Worm (Caenorhabditis elegans) whole organism, L4 larva: ENCODE data around the gene nck-1.
A peak's percentile ranks its signal among the peaks of the same experiment; 100 is the strongest.

ENCODE experiments used
- F10B5.3 ChIP-seq: sonication (generic microtip); optimal IDR thresholded peaks from 2 replicates; lab custom pipeline; 2016; ENCODE audit warnings: mild to moderate bottlenecking, missing genetic modification characterization, missing compliant biosample characterization
- F26F4.8 ChIP-seq: fragments of 200-800 bp; sonication (Bioruptor generic); conservative IDR thresholded peaks from 2 replicates; pipeline ENCODE4 v1.3.6; 2022; ENCODE audit warnings: missing genetic modification characterization, missing compliant biosample characterization
- F44E2.7 ChIP-seq: fragments of 200-800 bp; sonication (Bioruptor generic); IDR thresholded peaks from 2 replicates; pipeline ENCODE4 v2.1.2; 2022; ENCODE audit warnings: missing genetic modification characterization, missing compliant biosample characterization
- F49E8.2 ChIP-seq: sonication (generic microtip); optimal IDR thresholded peaks from 2 replicates; lab custom pipeline; 2016; ENCODE audit warnings: missing compliant biosample characterization, mild to moderate bottlenecking, missing genetic modification characterization, borderline replicate concordance
- T26A8.4 ChIP-seq: fragments of 200-800 bp; sonication (Bioruptor generic); IDR thresholded peaks from 2 replicates; pipeline ENCODE4 v1.3.6; 2022; ENCODE audit warnings: missing genetic modification characterization, missing compliant biosample characterization
- Y105C5A.15 ChIP-seq: fragments of 200-800 bp; sonication (Bioruptor generic); IDR thresholded peaks from 2 replicates; pipeline ENCODE4 v1.3.6; 2022; ENCODE audit warnings: missing genetic modification characterization, missing compliant biosample characterization
- Y48G9A.11 ChIP-seq: fragments of 200-800 bp; sonication (Bioruptor generic); IDR thresholded peaks from 2 replicates; pipeline ENCODE4 v1.3.6; 2022; ENCODE audit warnings: missing genetic modification reagents, missing genetic modification characterization, missing compliant biosample characterization
- Y5F2A.4 ChIP-seq: fragments of 200-800 bp; sonication (Bioruptor generic); optimal IDR thresholded peaks from 2 replicates; lab custom pipeline; 2018; ENCODE audit warnings: mild to moderate bottlenecking, missing genetic modification characterization, missing compliant biosample characterization
- ZK546.5 ChIP-seq, 2 experiments: sonication (generic microtip); optimal IDR thresholded peaks; 2 replicates each; lab custom pipeline; 2017; ENCODE audit warnings: missing biosample characterization in 2 of 2, missing genetic modification characterization in 2 of 2
- aly-2 ChIP-seq: sonication (generic microtip); optimal IDR thresholded peaks from 2 replicates; lab custom pipeline; 2018; ENCODE audit warnings: missing biosample characterization, missing genetic modification characterization
- arid-1 ChIP-seq: fragments of 200-800 bp; sonication (Bioruptor generic); conservative IDR thresholded peaks from 2 replicates; pipeline ENCODE4 v1.3.6; 2022; ENCODE audit warnings: missing genetic modification reagents, missing genetic modification characterization, missing compliant biosample characterization
- ceh-32 ChIP-seq: sonication (generic microtip); optimal IDR thresholded peaks from 2 replicates; lab custom pipeline; 2016; ENCODE audit warnings: mild to moderate bottlenecking, missing genetic modification characterization, missing compliant biosample characterization; ENCODE audit not compliant: poor library complexity
- ceh-62 ChIP-seq: sonication (generic microtip); optimal IDR thresholded peaks from 2 replicates; lab custom pipeline; 2017; ENCODE audit warnings: missing biosample characterization, missing genetic modification characterization
- dpl-1 ChIP-seq: fragments of 150-350 bp; optimal IDR thresholded peaks from 2 replicates; lab custom pipeline; 2014; ENCODE audit warnings: missing biosample characterization, missing genetic modification reagents, missing genetic modification characterization
- egl-27 ChIP-seq: sonication (generic microtip); optimal IDR thresholded peaks from 3 replicates; lab custom pipeline; 2017; ENCODE audit warnings: missing biosample characterization, missing genetic modification reagents, missing genetic modification characterization
- fkh-10 ChIP-seq: fragments of 150-350 bp; optimal IDR thresholded peaks from 2 replicates; lab custom pipeline; 2014; ENCODE audit warnings: missing biosample characterization, missing genetic modification reagents, missing genetic modification characterization
- hif-1 ChIP-seq, 2 experiments: sonication (generic microtip); optimal IDR thresholded peaks; 2 replicates each; lab custom pipeline; 2016 to 2017; ENCODE audit warnings: missing compliant biosample characterization in 2 of 2, missing genetic modification characterization in 2 of 2, missing genetic modification reagents in 2 of 2, missing genotype in 2 of 2, mild to moderate bottlenecking in 1 of 2
- hlh-30 ChIP-seq: sonication (generic microtip); optimal IDR thresholded peaks from 2 replicates; lab custom pipeline; 2017; ENCODE audit warnings: antibody characterized with exemption, mild to moderate bottlenecking, missing genetic modification characterization, missing compliant biosample characterization; ENCODE audit not compliant: insufficient read depth
- lim-7 ChIP-seq: fragments of 200-800 bp; sonication (Bioruptor generic); IDR thresholded peaks from 2 replicates; pipeline ENCODE4 v1.3.6; 2022; ENCODE audit warnings: missing genetic modification characterization, missing compliant biosample characterization
- lin-1 ChIP-seq: fragments of 200-800 bp; sonication (Bioruptor generic); IDR thresholded peaks from 2 replicates; pipeline ENCODE4 v1.3.6; 2022; ENCODE audit warnings: missing genetic modification reagents, missing genetic modification characterization, missing compliant biosample characterization
- lin-13 ChIP-seq: fragments of 150-350 bp; optimal IDR thresholded peaks from 2 replicates; lab custom pipeline; 2014; ENCODE audit warnings: missing biosample characterization, missing genetic modification reagents, missing genetic modification characterization
- lin-29 ChIP-seq: fragments of 200-800 bp; sonication (Bioruptor generic); IDR thresholded peaks from 2 replicates; pipeline ENCODE4 v1.3.6; 2022; ENCODE audit warnings: missing genetic modification reagents, missing genetic modification characterization, missing compliant biosample characterization
- lir-3 ChIP-seq: sonication (generic microtip); optimal IDR thresholded peaks from 2 replicates; lab custom pipeline; 2016; ENCODE audit warnings: mild to moderate bottlenecking, missing genetic modification characterization, missing compliant biosample characterization
- lsy-2 ChIP-seq, 2 experiments: fragments of 150-350 bp in 1 of 2; sonication (generic microtip) in 1 of 2; optimal IDR thresholded peaks; 2 replicates each; lab custom pipeline; 2014 to 2017; ENCODE audit warnings: missing biosample characterization in 2 of 2, missing genetic modification characterization in 2 of 2
- mdt-29 ChIP-seq: fragments of 200-800 bp; sonication (Bioruptor generic); IDR thresholded peaks from 2 replicates; pipeline ENCODE4 v1.3.6; 2022; ENCODE audit warnings: missing genetic modification reagents, missing genetic modification characterization, missing compliant biosample characterization
- mep-1 ChIP-seq: fragments of 150-350 bp; sonication (generic microtip); optimal IDR thresholded peaks from 3 replicates; lab custom pipeline; 2014; ENCODE audit warnings: missing biosample characterization, missing genetic modification characterization
- mes-2 ChIP-seq: sonication (generic microtip); optimal IDR thresholded peaks from 2 replicates; lab custom pipeline; 2016; ENCODE audit warnings: missing genotype, mild to moderate bottlenecking, missing genetic modification characterization, missing compliant biosample characterization; ENCODE audit not compliant: poor library complexity, severe bottlenecking
- mxl-3 ChIP-seq: fragments of 200-800 bp; sonication (Bioruptor generic); optimal IDR thresholded peaks from 2 replicates; lab custom pipeline; 2018; ENCODE audit warnings: mild to moderate bottlenecking, missing genetic modification characterization, missing compliant biosample characterization
- nhr-10 ChIP-seq: fragments of 150-350 bp; optimal IDR thresholded peaks from 2 replicates; lab custom pipeline; 2014; ENCODE audit warnings: missing biosample characterization, missing genetic modification characterization
- nhr-102 ChIP-seq: sonication (generic microtip); optimal IDR thresholded peaks from 2 replicates; lab custom pipeline; 2016; ENCODE audit warnings: mild to moderate bottlenecking, missing genetic modification characterization, moderate library complexity, missing compliant biosample characterization
- nhr-111 ChIP-seq: fragments of 200-800 bp; sonication (Bioruptor generic); optimal IDR thresholded peaks from 2 replicates; lab custom pipeline; 2018; ENCODE audit warnings: mild to moderate bottlenecking, missing genetic modification characterization, missing compliant biosample characterization
- nhr-237 ChIP-seq: sonication (generic microtip); optimal IDR thresholded peaks from 2 replicates; lab custom pipeline; 2017; ENCODE audit warnings: missing biosample characterization, missing genetic modification characterization
- nhr-25 ChIP-seq: sonication (generic microtip); optimal IDR thresholded peaks from 2 replicates; lab custom pipeline; 2017; ENCODE audit warnings: missing genetic modification characterization, mild to moderate bottlenecking, missing compliant biosample characterization, antibody characterized with exemption, moderate library complexity, borderline replicate concordance; ENCODE audit not compliant: insufficient read depth
- nhr-41 ChIP-seq: fragments of 200-800 bp; sonication (Bioruptor generic); IDR thresholded peaks from 2 replicates; pipeline ENCODE4 v1.3.6; 2022; ENCODE audit warnings: missing genetic modification reagents, missing genetic modification characterization, missing compliant biosample characterization
- nhr-42 ChIP-seq: fragments of 200-800 bp; sonication (Bioruptor generic); IDR thresholded peaks from 2 replicates; pipeline ENCODE4 v1.3.6; 2022; ENCODE audit warnings: missing genetic modification characterization, missing compliant biosample characterization
- nhr-77 ChIP-seq: fragments of 150-350 bp; optimal IDR thresholded peaks from 2 replicates; lab custom pipeline; 2014; ENCODE audit warnings: missing biosample characterization, missing genetic modification characterization
- php-3 ChIP-seq: fragments of 200-800 bp; sonication (Bioruptor generic); IDR thresholded peaks from 2 replicates; pipeline ENCODE4 v1.3.6; 2022; ENCODE audit warnings: missing genetic modification reagents, missing genetic modification characterization, missing compliant biosample characterization
- pqm-1 ChIP-seq: sonication (generic microtip); optimal IDR thresholded peaks from 2 replicates; lab custom pipeline; 2017; ENCODE audit warnings: missing biosample characterization, missing genetic modification characterization
- set-16 ChIP-seq: fragments of 200-800 bp; sonication (Bioruptor generic); IDR thresholded peaks from 2 replicates; pipeline ENCODE4 v1.3.6; 2022; ENCODE audit warnings: missing genetic modification reagents, missing genetic modification characterization, missing compliant biosample characterization
- skn-1 ChIP-seq: fragments of 150-350 bp; optimal IDR thresholded peaks from 2 replicates; lab custom pipeline; 2014; ENCODE audit warnings: missing biosample characterization, missing genetic modification characterization
- snpc-1.2 ChIP-seq: fragments of 200-800 bp; sonication (Bioruptor generic); IDR thresholded peaks from 2 replicates; pipeline ENCODE4 v1.3.6; 2022; ENCODE audit warnings: missing genetic modification reagents, missing genetic modification characterization, missing compliant biosample characterization
- tag-97 ChIP-seq: fragments of 200-800 bp; sonication (Bioruptor generic); IDR thresholded peaks from 2 replicates; pipeline ENCODE4 v1.3.6; 2022; ENCODE audit warnings: missing genetic modification characterization, missing compliant biosample characterization
- unc-39 ChIP-seq: sonication (generic microtip); optimal IDR thresholded peaks from 2 replicates; lab custom pipeline; 2017; ENCODE audit warnings: missing biosample characterization, missing genetic modification characterization
- unc-62 ChIP-seq, 3 experiments: fragments of 150-350 bp in 1 of 3; sonication (generic microtip); optimal IDR thresholded peaks in 2 of 3; peaks in 1 of 3; 1 replicate in 1 of 3; 2 replicates in 2 of 3; lab custom pipeline; 2014 to 2017; ENCODE audit warnings: missing biosample characterization in 3 of 3, missing genetic modification characterization in 3 of 3, missing genetic modification reagents in 3 of 3, missing genotype in 1 of 3
- vab-7 ChIP-seq: fragments of 200-800 bp; sonication (Bioruptor generic); IDR thresholded peaks from 2 replicates; pipeline ENCODE4 v1.3.6; 2022; ENCODE audit warnings: missing genetic modification reagents, missing genetic modification characterization, missing compliant biosample characterization
- zip-2 ChIP-seq: fragments of 150-350 bp; optimal IDR thresholded peaks from 2 replicates; lab custom pipeline; 2014; ENCODE audit warnings: missing biosample characterization, missing genetic modification characterization
- ztf-11 ChIP-seq: fragments of 150-350 bp; optimal IDR thresholded peaks from 2 replicates; lab custom pipeline; 2014; ENCODE audit warnings: missing biosample characterization, missing genetic modification characterization
- ztf-7 ChIP-seq: fragments of 150-350 bp; optimal IDR thresholded peaks from 2 replicates; lab custom pipeline; 2014; ENCODE audit warnings: missing biosample characterization, missing genetic modification characterization

nck-1 gene

ce11 chrX:4132243-4132642, 21.0 kb downstream of the nck-1 start (continued):
- TF ChIP-seq hif-1 (tag; optimal IDR thresholded peaks at IDR 0.05; lab: Kevin White, UChicago), result peak in 1 of 2 experiments; percentile 15
- no peak for TF ChIP-seq php-3
- no peak for TF ChIP-seq vab-7 (GFP tag; lab: Robert Waterston, UW)
- TF ChIP-seq nhr-41 (GFP tag; lab: Robert Waterston, UW), result no peak
- TF ChIP-seq F44E2.7 (GFP tag; lab: Robert Waterston, UW), result no peak
- no peak for TF ChIP-seq Y5F2A.4
- no peak for TF ChIP-seq nhr-237 (tag; lab: Kevin White, UChicago)
- no peak for TF ChIP-seq egl-27
- TF ChIP-seq arid-1 (GFP tag; lab: Robert Waterston, UW), result no peak
- peak; percentile 87 for TF ChIP-seq hlh-30 (tag; lab: Kevin White, UChicago)
- peak; percentile 37 for TF ChIP-seq mep-1 (tag; lab: Kevin White, UChicago)
- TF ChIP-seq nhr-42, result no peak
- no peak for TF ChIP-seq F26F4.8
- TF ChIP-seq ztf-11, result no peak
- no peak for TF ChIP-seq nhr-102 (tag; lab: Kevin White, UChicago)
- no peak for TF ChIP-seq ceh-32 (tag; lab: Kevin White, UChicago)
- TF ChIP-seq nhr-77 (tag; lab: Kevin White, UChicago), result peak; percentile 38
- TF ChIP-seq lim-7 (GFP tag; lab: Robert Waterston, UW), result no peak
- no peak for TF ChIP-seq set-16 (GFP tag; lab: Robert Waterston, UW)
- TF ChIP-seq pqm-1 (tag; lab: Kevin White, UChicago), result no peak
- TF ChIP-seq lsy-2 (tag; optimal IDR thresholded peaks at IDR 0.05; lab: Kevin White, UChicago), result peak; percentile 16 to 70
- no peak for TF ChIP-seq F49E8.2 (tag; lab: Kevin White, UChicago)
- no peak for TF ChIP-seq ztf-7 (tag; lab: Kevin White, UChicago)
- TF ChIP-seq lin-1, result no peak
- no peak for TF ChIP-seq T26A8.4 (GFP tag; lab: Robert Waterston, UW)
- TF ChIP-seq unc-62 (GFP tag; optimal IDR thresholded peaks at IDR 0.05 in 1 of 2; lab: Kevin White, UChicago), result peak in 1 of 2 experiments; percentile 96
- TF ChIP-seq unc-62 (tag; optimal IDR thresholded peaks at IDR 0.05; lab: Kevin White, UChicago), result no peak
- TF ChIP-seq ZK546.5 (tag; optimal IDR thresholded peaks at IDR 0.05; lab: Kevin White, UChicago), result no peak
- no peak for TF ChIP-seq F10B5.3 (tag; lab: Kevin White, UChicago)
- no peak for TF ChIP-seq mes-2
- TF ChIP-seq skn-1 (tag; lab: Kevin White, UChicago), result no peak
- no peak for TF ChIP-seq lin-29 (GFP tag; lab: Robert Waterston, UW)
- peak; percentile 26 for TF ChIP-seq nhr-25 (tag; lab: Kevin White, UChicago)
- TF ChIP-seq dpl-1 (GFP tag; lab: Kevin White, UChicago), result peak; percentile 38
- no peak for TF ChIP-seq Y48G9A.11
- TF ChIP-seq mxl-3 (GFP tag; lab: Kevin White, UChicago), result peak; percentile 97
- no peak for TF ChIP-seq lin-13 (GFP tag; lab: Kevin White, UChicago)
- no peak for TF ChIP-seq Y105C5A.15 (GFP tag; lab: Robert Waterston, UW)
- TF ChIP-seq tag-97 (GFP tag; lab: Robert Waterston, UW), result no peak
- no peak for TF ChIP-seq unc-39
- TF ChIP-seq lir-3, result no peak
- TF ChIP-seq ceh-62 (tag; lab: Kevin White, UChicago), result no peak
- no peak for TF ChIP-seq aly-2 (tag; lab: Kevin White, UChicago)
- peak; percentile 48 for TF ChIP-seq nhr-10 (tag; lab: Kevin White, UChicago)
- no peak for TF ChIP-seq snpc-1.2 (GFP tag; lab: Robert Waterston, UW)
- TF ChIP-seq zip-2 (tag; lab: Kevin White, UChicago), result no peak
- no peak for TF ChIP-seq mdt-29
- TF ChIP-seq fkh-10, result no peak
- TF ChIP-seq nhr-111 (GFP tag; lab: Kevin White, UChicago), result no peak
- TF ChIP-seq, all 104 proteins: peak for 22
